Fruit fly (Drosophila melanogaster) Kc167 (cell line): ENCODE measurements around the gene mTor.

ENCODE experiments used
- Myc ChIP-seq: fragments of >200 bp; optimal IDR thresholded peaks from 2 replicates; lab custom pipeline; 2017; ENCODE audit warnings: missing external identifiers
- h ChIP-seq: fragments of >200 bp; optimal IDR thresholded peaks from 3 replicates; lab custom pipeline; 2018; ENCODE audit warnings: missing external identifiers
- insv ChIP-seq: fragments of >200 bp; optimal IDR thresholded peaks from 3 replicates; lab custom pipeline; 2018; ENCODE audit warnings: missing external identifiers

- TF ChIP-seq h (lab: Kevin White, UChicago) (no peak), Myc (lab: Kevin White, UChicago) (no peak), insv (lab: Kevin White, UChicago) (no peak)
Measured at dm6 chr2L:12978486-12978885, 25.8 kb upstream of the mTor start, which contains the start of gene Vha68-3.
